Fruit fly (Drosophila melanogaster) whole organism, embryonic: ENCODE data around the gene Prat2.

Source experiments
- Ada2b ChIP-seq: fragments of 200-800 bp; sonication (Bioruptor generic); IDR thresholded peaks from 2 replicates; pipeline ENCODE4 v1.3.6; 2022; ENCODE audit warnings: missing biosample characterization, missing genetic modification characterization
- CG10979 ChIP-seq: fragments of 200-800 bp; sonication (Bioruptor generic); optimal IDR thresholded peaks from 2 replicates; lab custom pipeline; 2018; ENCODE audit warnings: missing biosample characterization, mild to moderate bottlenecking, missing genetic modification characterization, moderate library complexity
- CG11560 ChIP-seq: fragments of 200-800 bp; sonication (Bioruptor generic); IDR thresholded peaks from 3 replicates; pipeline ENCODE4 v1.3.6; 2022; ENCODE audit warnings: missing biosample characterization, missing genetic modification characterization
- CG12236 ChIP-seq: fragments of 200-800 bp; sonication (Bioruptor generic); optimal IDR thresholded peaks from 2 replicates; lab custom pipeline; 2016; ENCODE audit warnings: missing biosample characterization, missing genetic modification characterization
- CG12744 ChIP-seq: fragments of 200-800 bp; sonication (Bioruptor generic); optimal IDR thresholded peaks from 2 replicates; lab custom pipeline; 2016; ENCODE audit warnings: missing biosample characterization, missing genetic modification characterization
- CG13424 ChIP-seq: fragments of 200-800 bp; sonication (Bioruptor generic); optimal IDR thresholded peaks from 2 replicates; lab custom pipeline; 2019; ENCODE audit warnings: missing biosample characterization, mild to moderate bottlenecking, missing genetic modification characterization, moderate library complexity
- CG14014 ChIP-seq: fragments of 200-800 bp; sonication (Bioruptor generic); IDR thresholded peaks from 2 replicates; pipeline ENCODE4 v1.3.6; 2022; ENCODE audit warnings: missing biosample characterization, missing genetic modification characterization
- CG14667 ChIP-seq: fragments of 200-800 bp; sonication (Bioruptor generic); IDR thresholded peaks from 2 replicates; pipeline ENCODE4 v1.3.6; 2022; ENCODE audit warnings: missing biosample characterization, missing genetic modification characterization
- CG17361 ChIP-seq: fragments of 200-800 bp; sonication (Bioruptor generic); IDR thresholded peaks from 3 replicates; pipeline ENCODE4 v1.3.6; 2022; ENCODE audit warnings: missing biosample characterization, missing genetic modification characterization
- CG2116 ChIP-seq: fragments of 200-800 bp; sonication (Bioruptor generic); optimal IDR thresholded peaks from 3 replicates; lab custom pipeline; 2018; ENCODE audit warnings: missing biosample characterization, mild to moderate bottlenecking, missing genetic modification characterization
- CG2678 ChIP-seq: fragments of 200-800 bp; sonication (Bioruptor generic); optimal IDR thresholded peaks from 3 replicates; lab custom pipeline; 2019; ENCODE audit warnings: missing biosample characterization, mild to moderate bottlenecking, missing genetic modification characterization, moderate library complexity
- CG31365 ChIP-seq: fragments of 200-800 bp; sonication (Bioruptor generic); optimal IDR thresholded peaks from 2 replicates; lab custom pipeline; 2018; ENCODE audit warnings: missing biosample characterization, mild to moderate bottlenecking, missing genetic modification characterization
- CG32532 ChIP-seq: fragments of 200-800 bp; sonication (Bioruptor generic); IDR thresholded peaks from 2 replicates; pipeline ENCODE4 v1.3.6; 2022; ENCODE audit warnings: missing biosample characterization, missing genetic modification characterization
- CG33557 ChIP-seq: fragments of 200-800 bp; sonication (Bioruptor generic); optimal IDR thresholded peaks from 2 replicates; lab custom pipeline; 2019; ENCODE audit warnings: missing biosample characterization, mild to moderate bottlenecking, missing genetic modification characterization, moderate library complexity
- CG4404 ChIP-seq: fragments of 200-800 bp; sonication (Bioruptor generic); IDR thresholded peaks from 2 replicates; pipeline ENCODE4 v1.3.6; 2022; ENCODE audit warnings: missing biosample characterization, missing genetic modification characterization
- CG4854 ChIP-seq: fragments of 200-800 bp; sonication (Bioruptor generic); optimal IDR thresholded peaks from 2 replicates; lab custom pipeline; 2016; ENCODE audit warnings: missing biosample characterization, missing genetic modification characterization, inconsistent platforms
- CG6765 ChIP-seq: fragments of 200-800 bp; sonication (Bioruptor generic); optimal IDR thresholded peaks from 3 replicates; lab custom pipeline; 2017; ENCODE audit warnings: missing biosample characterization, mild to moderate bottlenecking, missing genetic modification characterization
- CG7271 ChIP-seq: fragments of 200-800 bp; sonication (Bioruptor generic); optimal IDR thresholded peaks from 2 replicates; lab custom pipeline; 2018; ENCODE audit warnings: missing biosample characterization, mild to moderate bottlenecking, missing genetic modification characterization, moderate library complexity
- CG7786 ChIP-seq: fragments of 200-800 bp; sonication (Bioruptor generic); optimal IDR thresholded peaks from 2 replicates; lab custom pipeline; 2016; ENCODE audit warnings: missing biosample characterization, missing genetic modification characterization
- CG9727 ChIP-seq: fragments of 200-800 bp; sonication (Bioruptor generic); optimal IDR thresholded peaks from 3 replicates; lab custom pipeline; 2017; ENCODE audit warnings: missing biosample characterization, mild to moderate bottlenecking, missing genetic modification characterization
- ERR ChIP-seq: fragments of 200-800 bp; sonication (Bioruptor generic); optimal IDR thresholded peaks from 2 replicates; lab custom pipeline; 2016; ENCODE audit warnings: missing biosample characterization, missing genetic modification characterization
- Eip74EF ChIP-seq, 2 experiments: fragments of 200-800 bp in 1 of 2; fragments of >200 bp in 1 of 2; sonication (Bioruptor generic) in 1 of 2; optimal IDR thresholded peaks; 2 replicates each; lab custom pipeline; 2017 to 2019; ENCODE audit warnings: missing biosample characterization in 2 of 2, missing genetic modification characterization in 2 of 2, mild to moderate bottlenecking in 1 of 2, moderate library complexity in 1 of 2
- Elba2 ChIP-seq: fragments of 200-800 bp; sonication (Bioruptor generic); optimal IDR thresholded peaks from 3 replicates; lab custom pipeline; 2016; ENCODE audit warnings: missing biosample characterization, missing genetic modification characterization
- Ets97D ChIP-seq: fragments of 200-800 bp; sonication (Bioruptor generic); optimal IDR thresholded peaks from 3 replicates; lab custom pipeline; 2016; ENCODE audit warnings: missing biosample characterization, missing genetic modification characterization
- Hr51 ChIP-seq, 2 experiments: fragments of 200-800 bp; sonication (Bioruptor generic); optimal IDR thresholded peaks; 2 replicates in 1 of 2; 3 replicates in 1 of 2; lab custom pipeline; 2016 to 2018; ENCODE audit warnings: missing biosample characterization in 2 of 2, missing genetic modification characterization in 2 of 2, mild to moderate bottlenecking in 1 of 2, moderate library complexity in 1 of 2
- Med ChIP-seq: fragments of 200-800 bp; sonication (Bioruptor generic); peaks from one replicate; lab custom pipeline; 2016; ENCODE audit warnings: missing biosample characterization, missing genetic modification characterization, mild to moderate bottlenecking, inconsistent platforms, moderate library complexity
- NFAT ChIP-seq: fragments of 200-800 bp; sonication (Bioruptor generic); IDR thresholded peaks from 2 replicates; pipeline ENCODE4 v1.3.6; 2022; ENCODE audit warnings: missing biosample characterization, missing genetic modification characterization
- Nf-YC ChIP-seq: fragments of 200-800 bp; optimal IDR thresholded peaks from 3 replicates; lab custom pipeline; 2019; ENCODE audit warnings: missing biosample characterization, mild to moderate bottlenecking, missing genetic modification characterization, moderate library complexity
- Oaz ChIP-seq: fragments of 200-800 bp; sonication (Bioruptor generic); IDR thresholded peaks from 2 replicates; pipeline ENCODE4 v1.3.6; 2022; ENCODE audit warnings: missing biosample characterization, missing genetic modification characterization
- Oli ChIP-seq: fragments of 200-800 bp; sonication (Bioruptor generic); optimal IDR thresholded peaks from 2 replicates; lab custom pipeline; 2018; ENCODE audit warnings: missing biosample characterization, mild to moderate bottlenecking, missing genetic modification characterization, moderate library complexity
- Sox100B ChIP-seq: fragments of 200-800 bp; sonication (Bioruptor generic); optimal IDR thresholded peaks from 3 replicates; lab custom pipeline; 2018; ENCODE audit warnings: missing biosample characterization, mild to moderate bottlenecking, missing genetic modification characterization
- Spps ChIP-seq: fragments of 200-800 bp; sonication (Bioruptor generic); optimal IDR thresholded peaks from 2 replicates; lab custom pipeline; 2018; ENCODE audit warnings: missing biosample characterization, mild to moderate bottlenecking, missing genetic modification characterization
- Taf1 ChIP-seq: fragments of 200-800 bp; sonication (Bioruptor generic); IDR thresholded peaks from 2 replicates; pipeline ENCODE4 v1.3.6; 2022; ENCODE audit warnings: missing biosample characterization, missing genetic modification characterization
- bigmax ChIP-seq: fragments of 200-800 bp; sonication (Bioruptor generic); optimal IDR thresholded peaks from 2 replicates; lab custom pipeline; 2018; ENCODE audit warnings: missing biosample characterization, mild to moderate bottlenecking, missing genetic modification characterization
- emc ChIP-seq: fragments of 200-800 bp; sonication (Bioruptor generic); optimal IDR thresholded peaks from 2 replicates; lab custom pipeline; 2016; ENCODE audit warnings: missing biosample characterization, missing genetic modification characterization
- exex ChIP-seq: fragments of 200-800 bp; sonication (Bioruptor generic); optimal IDR thresholded peaks from 4 replicates; lab custom pipeline; 2018; ENCODE audit warnings: missing biosample characterization, mild to moderate bottlenecking, missing genetic modification characterization, moderate library complexity
- gem ChIP-seq: fragments of 200-800 bp; sonication (Bioruptor generic); optimal IDR thresholded peaks from 2 replicates; lab custom pipeline; 2019; ENCODE audit warnings: missing biosample characterization, mild to moderate bottlenecking, missing genetic modification characterization, moderate library complexity
- gro ChIP-seq: fragments of 200-800 bp; sonication (Bioruptor generic); optimal IDR thresholded peaks from 2 replicates; lab custom pipeline; 2016; ENCODE audit warnings: missing biosample characterization, missing genetic modification characterization
- insv ChIP-seq, 2 experiments: fragments of 200-800 bp; sonication (Bioruptor generic); optimal IDR thresholded peaks; 3 replicates each; lab custom pipeline; 2016 to 2018; ENCODE audit warnings: missing biosample characterization in 2 of 2, missing genetic modification characterization in 2 of 2
- lmd ChIP-seq: fragments of 200-800 bp; sonication (Bioruptor generic); IDR thresholded peaks from 2 replicates; pipeline ENCODE4 v1.3.6; 2022; ENCODE audit warnings: missing biosample characterization, missing genetic modification characterization
- maf-S ChIP-seq: fragments of 200-800 bp; sonication (Bioruptor generic); optimal IDR thresholded peaks from 2 replicates; lab custom pipeline; 2016; ENCODE audit warnings: missing biosample characterization, missing genetic modification characterization
- nerfin-1 ChIP-seq: fragments of 200-800 bp; sonication (Bioruptor generic); optimal IDR thresholded peaks from 3 replicates; lab custom pipeline; 2019; ENCODE audit warnings: missing biosample characterization, mild to moderate bottlenecking, missing genetic modification characterization, moderate library complexity
- oc ChIP-seq: fragments of 200-800 bp; sonication (Bioruptor generic); optimal IDR thresholded peaks from 2 replicates; lab custom pipeline; 2018; ENCODE audit warnings: missing biosample characterization, mild to moderate bottlenecking, missing genetic modification characterization, moderate library complexity
- org-1 ChIP-seq: fragments of 200-800 bp; sonication (Bioruptor generic); optimal IDR thresholded peaks from 2 replicates; lab custom pipeline; 2017; ENCODE audit warnings: missing biosample characterization, missing genetic modification characterization
- prd ChIP-seq, 3 experiments: fragments of >200 bp in 2 of 3; fragments of 200-800 bp in 1 of 3; sonication (Bioruptor generic) in 1 of 3; optimal IDR thresholded peaks in 2 of 3; IDR thresholded peaks in 1 of 3; 2 replicates in 2 of 3; 3 replicates in 1 of 3; pipeline versions ENCODE4 v1.3.6 to Lab custom; 2017 to 2022; ENCODE audit warnings: missing biosample characterization in 1 of 3, missing genetic modification characterization in 1 of 3
- scrt ChIP-seq: fragments of 200-800 bp; sonication (Bioruptor generic); optimal IDR thresholded peaks from 2 replicates; lab custom pipeline; 2018; ENCODE audit warnings: missing biosample characterization, mild to moderate bottlenecking, missing genetic modification characterization, moderate library complexity
- slou ChIP-seq: fragments of 200-800 bp; sonication (Bioruptor generic); optimal IDR thresholded peaks from 3 replicates; lab custom pipeline; 2016; ENCODE audit warnings: missing biosample characterization, missing genetic modification characterization
- sob ChIP-seq: fragments of 200-800 bp; sonication (Bioruptor generic); IDR thresholded peaks from 2 replicates; pipeline ENCODE4 v1.3.6; 2022; ENCODE audit warnings: missing biosample characterization, missing genetic modification characterization
- tio ChIP-seq: fragments of 200-800 bp; sonication (Bioruptor generic); optimal IDR thresholded peaks from 2 replicates; lab custom pipeline; 2017; ENCODE audit warnings: missing biosample characterization, missing genetic modification characterization, inconsistent platforms
- tup ChIP-seq: fragments of 200-800 bp; sonication (Bioruptor generic); optimal IDR thresholded peaks from 2 replicates; lab custom pipeline; 2016; ENCODE audit warnings: missing biosample characterization, mild to moderate bottlenecking, missing genetic modification characterization, moderate library complexity

Gene Prat2

dm6 chr3L:6957753-6958420 lies 43.2 kb upstream of the Prat2 start, which contains the start of the genes Uqcc1 and Surf1 (continued):
- TF ChIP-seq CG31365 (tag; lab: Kevin White, UChicago) (no peak), Oli (tag; lab: Kevin White, UChicago) (no peak), prd (optimal IDR thresholded peaks at IDR 0.05; lab: Kevin White, UChicago) (no peak), prd (GFP tag; IDR thresholded peaks at IDR 0.05; lab: Robert Waterston, UW) (no peak), Elba2 (GFP tag; lab: Kevin White, UChicago) (peak; percentile 42), CG7786 (no peak), nerfin-1 (tag; lab: Kevin White, UChicago) (no peak), CG7271 (tag; lab: Kevin White, UChicago) (no peak), CG13424 (tag; lab: Kevin White, UChicago) (no peak), insv (GFP tag; optimal IDR thresholded peaks at IDR 0.05; lab: Kevin White, UChicago) (peak in 1 of 2 experiments; percentile 94), CG4854 (GFP tag; lab: Kevin White, UChicago) (no peak), emc (no peak), CG14667 (GFP tag; lab: Robert Waterston, UW) (no peak), ERR (GFP tag; lab: Kevin White, UChicago) (no peak), bigmax (GFP tag; lab: Kevin White, UChicago) (no peak), Med (peak; percentile 0), CG32532 (GFP tag; lab: Robert Waterston, UW) (no peak), lmd (GFP tag; lab: Robert Waterston, UW) (no peak), Eip74EF (GFP tag; optimal IDR thresholded peaks at IDR 0.05; lab: Kevin White, UChicago) (no peak), CG6765 (GFP tag; lab: Kevin White, UChicago) (no peak), Ada2b (GFP tag; lab: Robert Waterston, UW) (no peak), Taf1 (GFP tag; lab: Robert Waterston, UW) (no peak), CG11560 (no peak), org-1 (GFP tag; lab: Kevin White, UChicago) (no peak), CG2116 (GFP tag; lab: Kevin White, UChicago) (peak; percentile 19), Hr51 (GFP tag; optimal IDR thresholded peaks at IDR 0.05; lab: Kevin White, UChicago) (no peak), Spps (tag; lab: Kevin White, UChicago) (no peak), Oaz (GFP tag; lab: Robert Waterston, UW) (no peak), CG2678 (no peak), gem (tag; lab: Kevin White, UChicago) (no peak), Ets97D (GFP tag; lab: Kevin White, UChicago) (no peak), sob (no peak), tup (GFP tag; lab: Kevin White, UChicago) (no peak), NFAT (no peak), Nf-YC (peak; percentile 19), exex (no peak), CG9727 (GFP tag; lab: Kevin White, UChicago) (no peak), CG17361 (GFP tag; lab: Robert Waterston, UW) (no peak), scrt (no peak), CG10979 (tag; lab: Kevin White, UChicago) (no peak), CG4404 (GFP tag; lab: Robert Waterston, UW) (no peak), Sox100B (GFP tag; lab: Kevin White, UChicago) (no peak), CG12236 (GFP tag; lab: Kevin White, UChicago) (no peak), oc (tag; lab: Kevin White, UChicago) (no peak), CG33557 (no peak), slou (GFP tag; lab: Kevin White, UChicago) (no peak), tio (GFP tag; lab: Kevin White, UChicago) (no peak), gro (GFP tag; lab: Kevin White, UChicago) (no peak), maf-S (GFP tag; lab: Kevin White, UChicago) (no peak), CG12744 (GFP tag; lab: Kevin White, UChicago) (no peak), CG14014 (no peak)
